Worm (Caenorhabditis elegans): ENCODE results near the gene pdfr-1.

pdfr-1 gene

ce11 chrIII:6651983-6652382, at the start of gene pdfr-1:
TSS of gene pdfr-1 (minus strand) at chrIII:6652083.
- TF ChIP-seq ama-1 (optimal IDR thresholded peaks at IDR 0.05) (no peak), B0310.2 (tag; optimal IDR thresholded peaks at IDR 0.05) (no peak)

- TF ChIP-seq hnd-1 (tag; optimal IDR thresholded peaks at IDR 0.05) (no peak), scrt-1 (GFP tag; IDR thresholded peaks at IDR 0.05) (no peak), ceh-13 (GFP tag; optimal IDR thresholded peaks at IDR 0.05) (no peak), ets-7 (tag; optimal IDR thresholded peaks at IDR 0.05) (no peak), flt-1 (GFP tag; IDR thresholded peaks at IDR 0.05) (no peak), ama-1 (optimal IDR thresholded peaks at IDR 0.05) (no peak), hmbx-1 (tag; optimal IDR thresholded peaks at IDR 0.05) (no peak), hmg-4 (GFP tag; optimal IDR thresholded peaks at IDR 0.05) (no peak), pes-1 (GFP tag; IDR thresholded peaks at IDR 0.05) (no peak), aly-1 (tag; optimal IDR thresholded peaks at IDR 0.05) (no peak), B0310.2 (tag; optimal IDR thresholded peaks at IDR 0.05) (no peak), F13C5.2 (tag; optimal IDR thresholded peaks at IDR 0.05) (no peak), sea-1 (GFP tag; conservative IDR thresholded peaks at IDR 0.05) (no peak), tbx-37 (GFP tag; conservative IDR thresholded peaks at IDR 0.05) (no peak), tbx-11 (GFP tag; IDR thresholded peaks at IDR 0.05) (no peak), tra-4 (tag; optimal IDR thresholded peaks at IDR 0.05) (no peak), ceh-36 (tag; optimal IDR thresholded peaks at IDR 0.05) (no peak)
These were observed 43.3 kb upstream of the pdfr-1 start for ce11 chrIII:6695189-6695588.

ce11 chrIII:6693285-6693684, 41.4 kb upstream of the pdfr-1 start:
- TF ChIP-seq B0310.2 (tag; optimal IDR thresholded peaks at IDR 0.05) (no peak), hmbx-1 (tag; optimal IDR thresholded peaks at IDR 0.05) (no peak), tra-4 (tag; optimal IDR thresholded peaks at IDR 0.05) (no peak), pes-1 (GFP tag; IDR thresholded peaks at IDR 0.05) (no peak), ceh-13 (GFP tag; optimal IDR thresholded peaks at IDR 0.05) (no peak), hmg-4 (GFP tag; optimal IDR thresholded peaks at IDR 0.05) (no peak), hnd-1 (tag; optimal IDR thresholded peaks at IDR 0.05) (no peak), scrt-1 (GFP tag; IDR thresholded peaks at IDR 0.05) (no peak), F13C5.2 (tag; optimal IDR thresholded peaks at IDR 0.05) (no peak), ets-7 (tag; optimal IDR thresholded peaks at IDR 0.05) (no peak)

- TF ChIP-seq scrt-1 (GFP tag; IDR thresholded peaks at IDR 0.05), result no peak
- no peak for TF ChIP-seq flt-1 (GFP tag; IDR thresholded peaks at IDR 0.05)
- no peak for TF ChIP-seq sea-1 (GFP tag; conservative IDR thresholded peaks at IDR 0.05)
- no peak for TF ChIP-seq tbx-11 (GFP tag; IDR thresholded peaks at IDR 0.05)
- no peak for TF ChIP-seq hmbx-1 (tag; optimal IDR thresholded peaks at IDR 0.05)
- TF ChIP-seq hmg-4 (GFP tag; optimal IDR thresholded peaks at IDR 0.05), result no peak
- TF ChIP-seq ceh-13 (GFP tag; optimal IDR thresholded peaks at IDR 0.05), result no peak
- no peak for TF ChIP-seq tra-4 (tag; optimal IDR thresholded peaks at IDR 0.05)
- no peak for TF ChIP-seq F13C5.2 (tag; optimal IDR thresholded peaks at IDR 0.05)
- TF ChIP-seq ets-7 (tag; optimal IDR thresholded peaks at IDR 0.05), result no peak
- no peak for TF ChIP-seq aly-1 (tag; optimal IDR thresholded peaks at IDR 0.05)
- TF ChIP-seq ceh-36 (tag; optimal IDR thresholded peaks at IDR 0.05), result no peak
- TF ChIP-seq ama-1 (optimal IDR thresholded peaks at IDR 0.05), result no peak
- no peak for TF ChIP-seq B0310.2 (tag; optimal IDR thresholded peaks at IDR 0.05)
- no peak for TF ChIP-seq pes-1 (GFP tag; IDR thresholded peaks at IDR 0.05)
- TF ChIP-seq tbx-37 (GFP tag; conservative IDR thresholded peaks at IDR 0.05), result no peak
- no peak for TF ChIP-seq hnd-1 (tag; optimal IDR thresholded peaks at IDR 0.05)
These were observed 38.6 kb upstream of the pdfr-1 start for ce11 chrIII:6690490-6690889.

- TF ChIP-seq ceh-36 (tag; optimal IDR thresholded peaks at IDR 0.05) (no peak), ets-7 (tag; optimal IDR thresholded peaks at IDR 0.05) (no peak), tra-4 (tag; optimal IDR thresholded peaks at IDR 0.05) (no peak), tbx-11 (GFP tag; IDR thresholded peaks at IDR 0.05) (no peak), B0310.2 (tag; optimal IDR thresholded peaks at IDR 0.05) (no peak), scrt-1 (GFP tag; IDR thresholded peaks at IDR 0.05) (no peak), aly-1 (tag; optimal IDR thresholded peaks at IDR 0.05) (no peak), hnd-1 (tag; optimal IDR thresholded peaks at IDR 0.05) (no peak), tbx-37 (GFP tag; conservative IDR thresholded peaks at IDR 0.05) (no peak), ama-1 (optimal IDR thresholded peaks at IDR 0.05) (no peak), ceh-13 (GFP tag; optimal IDR thresholded peaks at IDR 0.05) (no peak), sea-1 (GFP tag; conservative IDR thresholded peaks at IDR 0.05) (no peak), hmg-4 (GFP tag; optimal IDR thresholded peaks at IDR 0.05) (no peak), pes-1 (GFP tag; IDR thresholded peaks at IDR 0.05) (no peak), flt-1 (GFP tag; IDR thresholded peaks at IDR 0.05) (no peak), hmbx-1 (tag; optimal IDR thresholded peaks at IDR 0.05) (no peak)
These were observed 29.9 kb upstream of the pdfr-1 start for ce11 chrIII:6681790-6682189.

- TF ChIP-seq hmbx-1 (tag; optimal IDR thresholded peaks at IDR 0.05) (no peak), scrt-1 (GFP tag; IDR thresholded peaks at IDR 0.05) (no peak), ets-7 (tag; optimal IDR thresholded peaks at IDR 0.05) (no peak), pes-1 (GFP tag; IDR thresholded peaks at IDR 0.05) (no peak), ceh-36 (tag; optimal IDR thresholded peaks at IDR 0.05) (no peak), ama-1 (optimal IDR thresholded peaks at IDR 0.05) (no peak), ceh-13 (GFP tag; optimal IDR thresholded peaks at IDR 0.05) (no peak), sea-1 (GFP tag; conservative IDR thresholded peaks at IDR 0.05) (no peak), aly-1 (tag; optimal IDR thresholded peaks at IDR 0.05) (no peak), flt-1 (GFP tag; IDR thresholded peaks at IDR 0.05) (no peak), hmg-4 (GFP tag; optimal IDR thresholded peaks at IDR 0.05) (no peak), tbx-11 (GFP tag; IDR thresholded peaks at IDR 0.05) (no peak), hnd-1 (tag; optimal IDR thresholded peaks at IDR 0.05) (no peak), tra-4 (tag; optimal IDR thresholded peaks at IDR 0.05) (no peak), F13C5.2 (tag; optimal IDR thresholded peaks at IDR 0.05) (no peak)
These were observed 29.1 kb upstream of the pdfr-1 start for ce11 chrIII:6680963-6681362.

ce11 chrIII:6679323-6679722, 27.4 kb upstream of the pdfr-1 start:
- TF ChIP-seq flt-1 (GFP tag; IDR thresholded peaks at IDR 0.05), result no peak
- no peak for TF ChIP-seq F13C5.2 (tag; optimal IDR thresholded peaks at IDR 0.05)
- no peak for TF ChIP-seq B0310.2 (tag; optimal IDR thresholded peaks at IDR 0.05)
- no peak for TF ChIP-seq scrt-1 (GFP tag; IDR thresholded peaks at IDR 0.05)
- TF ChIP-seq tbx-37 (GFP tag; conservative IDR thresholded peaks at IDR 0.05), result no peak
- TF ChIP-seq tra-4 (tag; optimal IDR thresholded peaks at IDR 0.05), result no peak
- no peak for TF ChIP-seq hnd-1 (tag; optimal IDR thresholded peaks at IDR 0.05)
- TF ChIP-seq hmg-4 (GFP tag; optimal IDR thresholded peaks at IDR 0.05), result no peak
- TF ChIP-seq hmbx-1 (tag; optimal IDR thresholded peaks at IDR 0.05), result no peak
- TF ChIP-seq ceh-36 (tag; optimal IDR thresholded peaks at IDR 0.05), result no peak
- TF ChIP-seq ceh-13 (GFP tag; optimal IDR thresholded peaks at IDR 0.05), result no peak
- no peak for TF ChIP-seq tbx-11 (GFP tag; IDR thresholded peaks at IDR 0.05)
- no peak for TF ChIP-seq aly-1 (tag; optimal IDR thresholded peaks at IDR 0.05)
- no peak for TF ChIP-seq ets-7 (tag; optimal IDR thresholded peaks at IDR 0.05)
- no peak for TF ChIP-seq pes-1 (GFP tag; IDR thresholded peaks at IDR 0.05)
- no peak for TF ChIP-seq sea-1 (GFP tag; conservative IDR thresholded peaks at IDR 0.05)
- TF ChIP-seq ama-1 (optimal IDR thresholded peaks at IDR 0.05), result no peak
